Worm (Caenorhabditis elegans) whole organism, midembryonic: ENCODE results near the gene F21F8.5.

ENCODE experiments used
- T22C8.4 ChIP-seq: fragments of 200-800 bp; sonication (Bioruptor generic); IDR thresholded peaks from 2 replicates; pipeline ENCODE4 v1.3.6; 2022; ENCODE audit warnings: missing genetic modification characterization, missing compliant biosample characterization
- med-1 ChIP-seq: sonication (generic microtip); optimal IDR thresholded peaks from 2 replicates; lab custom pipeline; 2017; ENCODE audit warnings: missing genetic modification characterization, mild to moderate bottlenecking, missing compliant biosample characterization, antibody characterized with exemption, missing genetic modification reagents; ENCODE audit not compliant: insufficient read depth
- ref-1 ChIP-seq: fragments of 200-800 bp; sonication (Bioruptor generic); conservative IDR thresholded peaks from 2 replicates; pipeline ENCODE4 v1.3.6; 2022; ENCODE audit warnings: missing genetic modification reagents, missing genetic modification characterization, missing compliant biosample characterization
- tab-1 ChIP-seq: fragments of 200-800 bp; sonication (Bioruptor generic); IDR thresholded peaks from 2 replicates; pipeline ENCODE4 v1.3.6; 2022; ENCODE audit warnings: missing genetic modification characterization, missing compliant biosample characterization
- ztf-23 ChIP-seq: fragments of 200-800 bp; sonication (Bioruptor generic); IDR thresholded peaks from 2 replicates; pipeline ENCODE4 v1.3.6; 2022; ENCODE audit warnings: missing genetic modification reagents, missing genetic modification characterization, missing compliant biosample characterization
- ztf-29 ChIP-seq: fragments of 200-800 bp; sonication (Bioruptor generic); IDR thresholded peaks from 2 replicates; pipeline ENCODE4 v1.3.6; 2022; ENCODE audit warnings: missing genetic modification reagents, missing genetic modification characterization, missing compliant biosample characterization

DNA sequence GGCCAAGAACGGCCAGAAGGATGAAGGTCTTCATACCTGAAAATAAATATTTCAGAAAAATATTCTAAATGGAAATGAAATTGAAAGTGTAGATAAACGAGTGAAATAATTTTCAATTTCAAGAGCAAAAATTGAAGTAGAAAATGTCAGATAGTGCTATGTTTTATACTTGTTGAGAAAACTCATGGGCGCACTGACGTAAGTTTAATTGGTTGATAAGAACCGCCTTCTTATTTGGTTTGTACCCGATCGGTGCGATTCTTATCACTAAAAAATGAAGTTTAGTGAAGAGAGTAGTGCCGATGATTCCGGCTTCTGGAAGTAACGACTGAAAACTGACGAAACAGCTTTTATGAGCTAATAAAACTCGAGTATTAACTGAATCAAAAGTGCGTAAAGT, 2.8 kb upstream of the F21F8.5 start, which contains the start of the genes asp-6 and asp-12:
- TF ChIP-seq ztf-29 (GFP tag; lab: Robert Waterston, UW), result no peak
- no peak for TF ChIP-seq ztf-23 (GFP tag; lab: Robert Waterston, UW)
- TF ChIP-seq T22C8.4 (GFP tag; lab: Robert Waterston, UW), result no peak
- no peak for TF ChIP-seq med-1 (GFP tag; lab: Kevin White, UChicago)
- TF ChIP-seq ref-1 (GFP tag; lab: Robert Waterston, UW), result no peak
- TF ChIP-seq tab-1, result no peak
